Worm (Caenorhabditis elegans) whole organism, midembryonic: ENCODE data around the gene T10F2.2.

Source experiments
- T22C8.4 ChIP-seq: fragments of 200-800 bp; sonication (Bioruptor generic); IDR thresholded peaks from 2 replicates; pipeline ENCODE4 v1.3.6; 2022; ENCODE audit warnings: missing genetic modification characterization, missing compliant biosample characterization
- cog-1 ChIP-seq: sonication (generic microtip); optimal IDR thresholded peaks from 2 replicates; lab custom pipeline; 2016; ENCODE audit warnings: missing genetic modification characterization, missing compliant biosample characterization
- flt-1 ChIP-seq: fragments of 200-800 bp; sonication (Bioruptor generic); IDR thresholded peaks from 2 replicates; pipeline ENCODE4 v1.3.6; 2022; ENCODE audit warnings: missing genetic modification characterization, missing compliant biosample characterization
- klf-2 ChIP-seq: fragments of 200-800 bp; sonication (Bioruptor generic); conservative IDR thresholded peaks from 2 replicates; pipeline ENCODE4 v1.3.6; 2022; ENCODE audit warnings: missing genetic modification reagents, missing genetic modification characterization, missing compliant biosample characterization
- med-1 ChIP-seq: sonication (generic microtip); optimal IDR thresholded peaks from 2 replicates; lab custom pipeline; 2017; ENCODE audit warnings: missing genetic modification characterization, mild to moderate bottlenecking, missing compliant biosample characterization, antibody characterized with exemption, missing genetic modification reagents; ENCODE audit not compliant: insufficient read depth
- ref-1 ChIP-seq: fragments of 200-800 bp; sonication (Bioruptor generic); conservative IDR thresholded peaks from 2 replicates; pipeline ENCODE4 v1.3.6; 2022; ENCODE audit warnings: missing genetic modification reagents, missing genetic modification characterization, missing compliant biosample characterization
- tab-1 ChIP-seq: fragments of 200-800 bp; sonication (Bioruptor generic); IDR thresholded peaks from 2 replicates; pipeline ENCODE4 v1.3.6; 2022; ENCODE audit warnings: missing genetic modification characterization, missing compliant biosample characterization
- ztf-23 ChIP-seq: fragments of 200-800 bp; sonication (Bioruptor generic); IDR thresholded peaks from 2 replicates; pipeline ENCODE4 v1.3.6; 2022; ENCODE audit warnings: missing genetic modification reagents, missing genetic modification characterization, missing compliant biosample characterization
- ztf-29 ChIP-seq: fragments of 200-800 bp; sonication (Bioruptor generic); IDR thresholded peaks from 2 replicates; pipeline ENCODE4 v1.3.6; 2022; ENCODE audit warnings: missing genetic modification reagents, missing genetic modification characterization, missing compliant biosample characterization

DNA sequence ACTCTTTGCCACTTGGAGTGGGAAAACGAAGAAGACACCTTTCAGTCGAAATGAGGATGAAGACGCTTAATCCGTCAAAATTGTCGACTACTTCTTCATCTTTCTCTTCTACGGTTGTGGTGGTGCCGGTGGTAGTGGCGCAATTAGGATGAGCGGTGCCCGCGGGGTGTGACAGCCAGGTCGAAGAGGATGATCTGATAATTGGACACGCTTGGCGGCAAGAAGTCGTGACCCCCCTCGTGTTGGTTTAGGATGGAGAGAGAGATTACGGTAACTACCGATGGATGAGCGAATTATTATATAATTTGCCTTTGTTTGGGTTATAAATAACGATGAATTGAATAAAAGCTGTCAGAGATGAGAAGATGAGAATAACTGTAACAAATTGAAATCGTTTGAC lies 38.1 kb downstream of the T10F2.2 start:
- no peak for TF ChIP-seq cog-1 (tag; lab: Kevin White, UChicago)
- TF ChIP-seq ztf-29: no peak
- no peak for TF ChIP-seq tab-1 (GFP tag; lab: Robert Waterston, UW)
- no peak for TF ChIP-seq ref-1
- TF ChIP-seq T22C8.4 (GFP tag; lab: Robert Waterston, UW): no peak
- no peak for TF ChIP-seq med-1
- TF ChIP-seq klf-2 (GFP tag; lab: Robert Waterston, UW): no peak
- no peak for TF ChIP-seq flt-1 (GFP tag; lab: Robert Waterston, UW)
- TF ChIP-seq ztf-23 (GFP tag; lab: Robert Waterston, UW): no peak
